Fruit fly (Drosophila melanogaster) whole organism, embryonic: Measurements from ENCODE around the gene CG13021.

Experiments used
- Abd-B ChIP-seq: fragments of 200-800 bp; sonication (Bioruptor generic); optimal IDR thresholded peaks from 2 replicates; lab custom pipeline; 2018; ENCODE audit warnings: missing biosample characterization, mild to moderate bottlenecking, missing genetic modification characterization, moderate library complexity
- BEAF-32 ChIP-seq: fragments of 200-800 bp; sonication (Bioruptor generic); optimal IDR thresholded peaks from 3 replicates; lab custom pipeline; 2017; ENCODE audit warnings: missing biosample characterization, missing genetic modification characterization, mild to moderate bottlenecking, moderate library complexity, missing genetic modification reagents
- CG10267 ChIP-seq: fragments of 200-800 bp; sonication (Bioruptor generic); optimal IDR thresholded peaks from 2 replicates; lab custom pipeline; 2018; ENCODE audit warnings: missing biosample characterization, mild to moderate bottlenecking, missing genetic modification characterization, moderate library complexity
- CG10274 ChIP-seq: fragments of 200-800 bp; sonication (Bioruptor generic); optimal IDR thresholded peaks from 3 replicates; lab custom pipeline; 2017; ENCODE audit warnings: missing biosample characterization, mild to moderate bottlenecking, missing genetic modification characterization
- CG10366 ChIP-seq: fragments of 200-800 bp; sonication (Bioruptor generic); IDR thresholded peaks from 2 replicates; pipeline ENCODE4 v1.3.6; 2022; ENCODE audit warnings: missing biosample characterization, missing genetic modification characterization
- CG10431 ChIP-seq: fragments of 200-800 bp; sonication (Bioruptor generic); optimal IDR thresholded peaks from 3 replicates; lab custom pipeline; 2018; ENCODE audit warnings: missing biosample characterization, mild to moderate bottlenecking, missing genetic modification characterization
- CG10979 ChIP-seq: fragments of 200-800 bp; sonication (Bioruptor generic); optimal IDR thresholded peaks from 2 replicates; lab custom pipeline; 2018; ENCODE audit warnings: missing biosample characterization, mild to moderate bottlenecking, missing genetic modification characterization, moderate library complexity
- CG12236 ChIP-seq: fragments of 200-800 bp; sonication (Bioruptor generic); optimal IDR thresholded peaks from 2 replicates; lab custom pipeline; 2016; ENCODE audit warnings: missing biosample characterization, missing genetic modification characterization
- CG12391 ChIP-seq: fragments of 200-800 bp; sonication (Bioruptor generic); optimal IDR thresholded peaks from 3 replicates; lab custom pipeline; 2018; ENCODE audit warnings: missing biosample characterization, mild to moderate bottlenecking, missing genetic modification characterization, moderate library complexity
- CG12744 ChIP-seq: fragments of 200-800 bp; sonication (Bioruptor generic); optimal IDR thresholded peaks from 2 replicates; lab custom pipeline; 2016; ENCODE audit warnings: missing biosample characterization, missing genetic modification characterization
- CG13894 ChIP-seq: fragments of 200-800 bp; sonication (Bioruptor generic); optimal IDR thresholded peaks from 3 replicates; lab custom pipeline; 2018; ENCODE audit warnings: missing biosample characterization, mild to moderate bottlenecking, missing genetic modification characterization, moderate library complexity
- CG14860 ChIP-seq: fragments of 200-800 bp; sonication (Bioruptor generic); IDR thresholded peaks from 3 replicates; pipeline ENCODE4 v1.3.6; 2022; ENCODE audit warnings: missing biosample characterization, missing genetic modification characterization; ENCODE audit not compliant: partially characterized antibody
- CG15073 ChIP-seq: fragments of 200-800 bp; sonication (Bioruptor generic); optimal IDR thresholded peaks from 2 replicates; lab custom pipeline; 2016; ENCODE audit warnings: missing biosample characterization, missing genetic modification characterization
- CG1647 ChIP-seq: fragments of 200-800 bp; sonication (Bioruptor generic); optimal IDR thresholded peaks from 3 replicates; lab custom pipeline; 2016; ENCODE audit warnings: missing biosample characterization, missing genetic modification characterization
- CG17361 ChIP-seq: fragments of 200-800 bp; sonication (Bioruptor generic); IDR thresholded peaks from 3 replicates; pipeline ENCODE4 v1.3.6; 2022; ENCODE audit warnings: missing biosample characterization, missing genetic modification characterization
- CG2116 ChIP-seq: fragments of 200-800 bp; sonication (Bioruptor generic); optimal IDR thresholded peaks from 3 replicates; lab custom pipeline; 2018; ENCODE audit warnings: missing biosample characterization, mild to moderate bottlenecking, missing genetic modification characterization
- CG30431 ChIP-seq: fragments of 200-800 bp; sonication (Bioruptor generic); optimal IDR thresholded peaks from 2 replicates; lab custom pipeline; 2017; ENCODE audit warnings: missing biosample characterization, missing genetic modification characterization
- CG31224 ChIP-seq: fragments of 200-800 bp; sonication (Bioruptor generic); IDR thresholded peaks from 2 replicates; pipeline ENCODE4 v1.3.6; 2022; ENCODE audit warnings: missing biosample characterization, missing genetic modification characterization
- CG3281 ChIP-seq: fragments of 200-800 bp; sonication (Bioruptor generic); optimal IDR thresholded peaks from 3 replicates; lab custom pipeline; 2017; ENCODE audit warnings: missing biosample characterization, mild to moderate bottlenecking, missing genetic modification characterization
- CG34224 ChIP-seq: fragments of 200-800 bp; sonication (Bioruptor generic); IDR thresholded peaks from 3 replicates; pipeline ENCODE4 v1.3.6; 2022; ENCODE audit warnings: missing biosample characterization, missing genetic modification characterization; ENCODE audit not compliant: partially characterized antibody
- CG3995 ChIP-seq: fragments of 200-800 bp; sonication (Bioruptor generic); optimal IDR thresholded peaks from 3 replicates; lab custom pipeline; 2016; ENCODE audit warnings: missing biosample characterization, missing genetic modification characterization
- CG43689 ChIP-seq: fragments of 200-800 bp; sonication (Bioruptor generic); IDR thresholded peaks from 2 replicates; pipeline ENCODE4 v1.3.6; 2022; ENCODE audit warnings: missing biosample characterization, missing genetic modification characterization
- CG6254 ChIP-seq: fragments of 200-800 bp; sonication (Bioruptor generic); optimal IDR thresholded peaks from 3 replicates; lab custom pipeline; 2017; ENCODE audit warnings: mild to moderate bottlenecking, missing biosample characterization, missing genetic modification reagents, missing genetic modification characterization
- CG7556 ChIP-seq: fragments of 200-800 bp; sonication (Bioruptor generic); optimal IDR thresholded peaks from 2 replicates; lab custom pipeline; 2017; ENCODE audit warnings: missing biosample characterization, mild to moderate bottlenecking, missing genetic modification characterization
- CG8765 ChIP-seq: fragments of 200-800 bp; sonication (Bioruptor generic); IDR thresholded peaks from 2 replicates; pipeline ENCODE4 v1.3.6; 2022; ENCODE audit warnings: missing biosample characterization, missing genetic modification characterization
- CG8944 ChIP-seq: fragments of 200-800 bp; sonication (Bioruptor generic); optimal IDR thresholded peaks from 3 replicates; lab custom pipeline; 2016; ENCODE audit warnings: missing biosample characterization, missing genetic modification characterization
- Hmx ChIP-seq: fragments of 200-800 bp; sonication (Bioruptor generic); optimal IDR thresholded peaks from 2 replicates; lab custom pipeline; 2016; ENCODE audit warnings: missing biosample characterization, missing genetic modification characterization
- Hr3 ChIP-seq: fragments of 200-800 bp; sonication (Bioruptor generic); optimal IDR thresholded peaks from 3 replicates; lab custom pipeline; 2016; ENCODE audit warnings: missing biosample characterization, missing genetic modification characterization
- Kr ChIP-seq: fragments of 200-800 bp; sonication (Bioruptor generic); optimal IDR thresholded peaks from 2 replicates; lab custom pipeline; 2017; ENCODE audit warnings: missing biosample characterization, mild to moderate bottlenecking, missing genetic modification characterization
- MTF-1 ChIP-seq: fragments of 200-800 bp; sonication (Bioruptor generic); optimal IDR thresholded peaks from 2 replicates; lab custom pipeline; 2018; ENCODE audit warnings: missing biosample characterization, mild to moderate bottlenecking, missing genetic modification characterization, borderline replicate concordance
- NFAT ChIP-seq: fragments of 200-800 bp; sonication (Bioruptor generic); IDR thresholded peaks from 2 replicates; pipeline ENCODE4 v1.3.6; 2022; ENCODE audit warnings: missing biosample characterization, missing genetic modification characterization
- Nf-YB ChIP-seq: fragments of 200-800 bp; sonication (Bioruptor generic); optimal IDR thresholded peaks from 3 replicates; lab custom pipeline; 2019; ENCODE audit warnings: missing biosample characterization, mild to moderate bottlenecking, missing genetic modification characterization, moderate library complexity
- NfI ChIP-seq: fragments of 200-800 bp; sonication (Bioruptor generic); optimal IDR thresholded peaks from 3 replicates; lab custom pipeline; 2018; ENCODE audit warnings: missing biosample characterization, mild to moderate bottlenecking, missing genetic modification characterization, moderate library complexity
- Oaz ChIP-seq: fragments of 200-800 bp; sonication (Bioruptor generic); IDR thresholded peaks from 2 replicates; pipeline ENCODE4 v1.3.6; 2022; ENCODE audit warnings: missing biosample characterization, missing genetic modification characterization
- Optix ChIP-seq: fragments of 200-800 bp; sonication (Bioruptor generic); IDR thresholded peaks from 3 replicates; pipeline ENCODE4 v1.3.6; 2022; ENCODE audit warnings: missing biosample characterization, missing genetic modification characterization
- Poxn ChIP-seq: fragments of 200-800 bp; sonication (Bioruptor generic); IDR thresholded peaks from 2 replicates; pipeline ENCODE4 v1.3.6; 2022; ENCODE audit warnings: missing biosample characterization, missing genetic modification characterization
- Sox100B ChIP-seq: fragments of 200-800 bp; sonication (Bioruptor generic); optimal IDR thresholded peaks from 3 replicates; lab custom pipeline; 2018; ENCODE audit warnings: missing biosample characterization, mild to moderate bottlenecking, missing genetic modification characterization
- Ssrp ChIP-seq: fragments of 200-800 bp; sonication (Bioruptor generic); optimal IDR thresholded peaks from 2 replicates; lab custom pipeline; 2018; ENCODE audit warnings: missing biosample characterization, mild to moderate bottlenecking, missing genetic modification characterization, moderate library complexity
- Tbp ChIP-seq: fragments of >200 bp; optimal IDR thresholded peaks from 2 replicates; lab custom pipeline; 2018; ENCODE audit warnings: missing biosample characterization, missing genetic modification characterization
- aop ChIP-seq: fragments of 200-800 bp; sonication (Bioruptor generic); IDR thresholded peaks from 2 replicates; pipeline ENCODE4 v1.3.6; 2022; ENCODE audit warnings: missing biosample characterization, missing genetic modification characterization
- dmrt11E ChIP-seq: fragments of 200-800 bp; sonication (Bioruptor generic); optimal IDR thresholded peaks from 3 replicates; lab custom pipeline; 2018; ENCODE audit warnings: missing biosample characterization, mild to moderate bottlenecking, missing genetic modification characterization, moderate library complexity
- dpn ChIP-seq, 2 experiments: fragments of 200-800 bp; sonication (Bioruptor generic); optimal IDR thresholded peaks; 3 replicates each; lab custom pipeline; 2016; ENCODE audit warnings: missing biosample characterization in 2 of 2, missing genetic modification characterization in 2 of 2
- gem ChIP-seq: fragments of 200-800 bp; sonication (Bioruptor generic); optimal IDR thresholded peaks from 2 replicates; lab custom pipeline; 2019; ENCODE audit warnings: missing biosample characterization, mild to moderate bottlenecking, missing genetic modification characterization, moderate library complexity
- grn ChIP-seq: fragments of 200-800 bp; sonication (Bioruptor generic); optimal IDR thresholded peaks from 3 replicates; lab custom pipeline; 2017; ENCODE audit warnings: missing biosample characterization, missing genetic modification characterization
- lab ChIP-seq: fragments of 200-800 bp; sonication (Bioruptor generic); optimal IDR thresholded peaks from 3 replicates; lab custom pipeline; 2017; ENCODE audit warnings: missing biosample characterization, missing genetic modification characterization, mild to moderate bottlenecking, moderate library complexity, missing genetic modification reagents
- mirr ChIP-seq: fragments of 200-800 bp; sonication (Bioruptor generic); optimal IDR thresholded peaks from 3 replicates; lab custom pipeline; 2018; ENCODE audit warnings: missing biosample characterization, mild to moderate bottlenecking, missing genetic modification characterization
- nau ChIP-seq: fragments of 200-800 bp; sonication (Bioruptor generic); optimal IDR thresholded peaks from 3 replicates; lab custom pipeline; 2017; ENCODE audit warnings: missing biosample characterization, mild to moderate bottlenecking, missing genetic modification characterization, missing genetic modification reagents
- nmo ChIP-seq: fragments of 200-800 bp; sonication (Bioruptor generic); optimal IDR thresholded peaks from 2 replicates; lab custom pipeline; 2018; ENCODE audit warnings: missing biosample characterization, mild to moderate bottlenecking, missing genetic modification characterization, moderate library complexity
- repo ChIP-seq: fragments of 200-800 bp; sonication (Bioruptor generic); optimal IDR thresholded peaks from 2 replicates; lab custom pipeline; 2016; ENCODE audit warnings: missing biosample characterization, missing genetic modification characterization
- sim ChIP-seq: fragments of 200-800 bp; sonication (Bioruptor generic); IDR thresholded peaks from 2 replicates; pipeline ENCODE4 v1.3.6; 2022; ENCODE audit warnings: missing biosample characterization, missing genetic modification characterization
- usp ChIP-seq: fragments of >200 bp; optimal IDR thresholded peaks from 2 replicates; lab custom pipeline; 2017; ENCODE audit warnings: missing biosample characterization, missing genetic modification characterization

The CG13021 gene

dm6 chrX:3476009-3476408 lies 38.1 kb upstream of the CG13021 start (continued):
- TF ChIP-seq CG10267 (tag; lab: Kevin White, UChicago) (peak; percentile 31), CG8765 (no peak), CG10431 (GFP tag; lab: Kevin White, UChicago) (no peak), CG3281 (GFP tag; lab: Kevin White, UChicago) (no peak), CG3995 (no peak), CG34224 (GFP tag; lab: Robert Waterston, UW) (no peak), CG12391 (peak; percentile 52), Oaz (GFP tag; lab: Robert Waterston, UW) (no peak), aop (no peak), MTF-1 (GFP tag; lab: Kevin White, UChicago) (no peak), CG7556 (GFP tag; lab: Kevin White, UChicago) (peak; percentile 13), nmo (GFP tag; lab: Kevin White, UChicago) (peak; percentile 43), sim (GFP tag; lab: Robert Waterston, UW) (0 out of 2 replicates have a peak, but pooled peaks have one; percentile 34), nau (GFP tag; lab: Kevin White, UChicago) (no peak), CG1647 (peak; percentile 3), lab (GFP tag; lab: Kevin White, UChicago) (peak; percentile 26), Optix (GFP tag; lab: Robert Waterston, UW) (no peak), Abd-B (GFP tag; lab: Kevin White, UChicago) (peak; percentile 28), CG10366 (GFP tag; lab: Robert Waterston, UW) (peak; percentile 44; the same call in 1 of the 2 replicates), CG12236 (GFP tag; lab: Kevin White, UChicago) (no peak), CG17361 (GFP tag; lab: Robert Waterston, UW) (peak; percentile 63), usp (no peak), Hmx (GFP tag; lab: Kevin White, UChicago) (no peak), NfI (GFP tag; lab: Kevin White, UChicago) (no peak), Kr (GFP tag; lab: Kevin White, UChicago) (no peak), CG2116 (GFP tag; lab: Kevin White, UChicago) (no peak), Poxn (GFP tag; lab: Robert Waterston, UW) (no peak), CG30431 (no peak), BEAF-32 (GFP tag; lab: Kevin White, UChicago) (no peak), CG12744 (GFP tag; lab: Kevin White, UChicago) (no peak), CG10274 (GFP tag; lab: Kevin White, UChicago) (no peak), CG31224 (no peak), Nf-YB (GFP tag; lab: Kevin White, UChicago) (no peak), Ssrp (peak; percentile 52), NFAT (GFP tag; lab: Robert Waterston, UW) (no peak), CG43689 (GFP tag; lab: Robert Waterston, UW) (no peak), dpn (GFP tag; optimal IDR thresholded peaks at IDR 0.05; lab: Kevin White, UChicago) (peak; percentile 22 to 24), Tbp (no peak), CG10979 (tag; lab: Kevin White, UChicago) (peak; percentile 61), CG13894 (tag; lab: Kevin White, UChicago) (no peak), gem (tag; lab: Kevin White, UChicago) (peak; percentile 75), CG6254 (peak; percentile 4), grn (no peak), CG8944 (no peak), mirr (GFP tag; lab: Kevin White, UChicago) (no peak), Hr3 (GFP tag; lab: Kevin White, UChicago) (no peak), CG15073 (GFP tag; lab: Kevin White, UChicago) (no peak), CG14860 (GFP tag; lab: Robert Waterston, UW) (no peak), Sox100B (peak; percentile 36), dmrt11E (tag; lab: Kevin White, UChicago) (peak; percentile 55), repo (GFP tag; lab: Kevin White, UChicago) (no peak)
